Worm (Caenorhabditis elegans) whole organism, L4 larva: Measurements from ENCODE around the gene T06E8.2.

Source experiments
- F26F4.8 ChIP-seq: fragments of 200-800 bp; sonication (Bioruptor generic); conservative IDR thresholded peaks from 2 replicates; pipeline ENCODE4 v1.3.6; 2022; ENCODE audit warnings: missing genetic modification characterization, missing compliant biosample characterization
- F49E8.2 ChIP-seq: sonication (generic microtip); optimal IDR thresholded peaks from 2 replicates; lab custom pipeline; 2016; ENCODE audit warnings: missing compliant biosample characterization, mild to moderate bottlenecking, missing genetic modification characterization, borderline replicate concordance
- T20F7.1 ChIP-seq: fragments of 200-800 bp; sonication (Bioruptor generic); optimal IDR thresholded peaks from 2 replicates; lab custom pipeline; 2018; ENCODE audit warnings: mild to moderate bottlenecking, missing genetic modification characterization, missing compliant biosample characterization
- T26A8.4 ChIP-seq: fragments of 200-800 bp; sonication (Bioruptor generic); IDR thresholded peaks from 2 replicates; pipeline ENCODE4 v1.3.6; 2022; ENCODE audit warnings: missing genetic modification characterization, missing compliant biosample characterization
- Y48G9A.11 ChIP-seq: fragments of 200-800 bp; sonication (Bioruptor generic); IDR thresholded peaks from 2 replicates; pipeline ENCODE4 v1.3.6; 2022; ENCODE audit warnings: missing genetic modification reagents, missing genetic modification characterization, missing compliant biosample characterization
- aha-1 ChIP-seq: fragments of 150-350 bp; peaks from one replicate; lab custom pipeline; 2014; ENCODE audit warnings: missing biosample characterization, missing genetic modification characterization
- arid-1 ChIP-seq: fragments of 200-800 bp; sonication (Bioruptor generic); conservative IDR thresholded peaks from 2 replicates; pipeline ENCODE4 v1.3.6; 2022; ENCODE audit warnings: missing genetic modification reagents, missing genetic modification characterization, missing compliant biosample characterization
- ceh-20 ChIP-seq: fragments of 200-800 bp; sonication (Bioruptor generic); IDR thresholded peaks from 2 replicates; pipeline ENCODE4 v1.3.6; 2022; ENCODE audit warnings: missing genetic modification reagents, missing genetic modification characterization, missing compliant biosample characterization
- ceh-28 ChIP-seq: fragments of 150-350 bp; optimal IDR thresholded peaks from 2 replicates; lab custom pipeline; 2014; ENCODE audit warnings: missing biosample characterization, missing genetic modification reagents, missing genetic modification characterization
- ceh-62 ChIP-seq: sonication (generic microtip); optimal IDR thresholded peaks from 2 replicates; lab custom pipeline; 2017; ENCODE audit warnings: missing biosample characterization, missing genetic modification characterization
- ctbp-1 ChIP-seq: fragments of 200-800 bp; sonication (Bioruptor generic); IDR thresholded peaks from 2 replicates; pipeline ENCODE4 v1.3.6; 2022; ENCODE audit warnings: missing genetic modification reagents, missing genetic modification characterization, missing compliant biosample characterization
- daf-16 ChIP-seq, 3 experiments: sonication (generic microtip); optimal IDR thresholded peaks; 2 replicates each; lab custom pipeline; 2016 to 2017; ENCODE audit warnings: missing genetic modification characterization in 3 of 3, missing genetic modification reagents in 3 of 3, mild to moderate bottlenecking in 2 of 3, missing compliant biosample characterization in 2 of 3, missing biosample characterization in 1 of 3, moderate library complexity in 1 of 3
- dmd-6 ChIP-seq: fragments of 200-800 bp; sonication (Bioruptor generic); IDR thresholded peaks from 2 replicates; pipeline ENCODE4 v1.3.6; 2022; ENCODE audit warnings: missing genetic modification reagents, missing genetic modification characterization, missing compliant biosample characterization
- dpl-1 ChIP-seq: fragments of 150-350 bp; optimal IDR thresholded peaks from 2 replicates; lab custom pipeline; 2014; ENCODE audit warnings: missing biosample characterization, missing genetic modification reagents, missing genetic modification characterization
- duxl-1 ChIP-seq: sonication (generic microtip); optimal IDR thresholded peaks from 2 replicates; lab custom pipeline; 2016; ENCODE audit warnings: mild to moderate bottlenecking, missing genetic modification characterization, moderate library complexity, missing compliant biosample characterization; ENCODE audit not compliant: poor library complexity
- dve-1 ChIP-seq: sonication (generic microtip); optimal IDR thresholded peaks from 2 replicates; lab custom pipeline; 2017; ENCODE audit warnings: antibody characterized with exemption, mild to moderate bottlenecking, missing genetic modification characterization, missing compliant biosample characterization; ENCODE audit not compliant: insufficient read depth
- egl-27 ChIP-seq: sonication (generic microtip); optimal IDR thresholded peaks from 3 replicates; lab custom pipeline; 2017; ENCODE audit warnings: missing biosample characterization, missing genetic modification reagents, missing genetic modification characterization
- fkh-10 ChIP-seq: fragments of 150-350 bp; optimal IDR thresholded peaks from 2 replicates; lab custom pipeline; 2014; ENCODE audit warnings: missing biosample characterization, missing genetic modification reagents, missing genetic modification characterization
- fos-1 ChIP-seq: fragments of 150-350 bp; optimal IDR thresholded peaks from 2 replicates; lab custom pipeline; 2014; ENCODE audit warnings: missing biosample characterization, missing genetic modification characterization
- gei-8 ChIP-seq: fragments of 200-800 bp; sonication (Bioruptor generic); optimal IDR thresholded peaks from 2 replicates; lab custom pipeline; 2018; ENCODE audit warnings: mild to moderate bottlenecking, missing genetic modification characterization, missing compliant biosample characterization
- hif-1 ChIP-seq, 2 experiments: sonication (generic microtip); optimal IDR thresholded peaks; 2 replicates each; lab custom pipeline; 2016 to 2017; ENCODE audit warnings: missing compliant biosample characterization in 2 of 2, missing genetic modification characterization in 2 of 2, missing genetic modification reagents in 2 of 2, missing genotype in 2 of 2, mild to moderate bottlenecking in 1 of 2
- hlh-11 ChIP-seq: fragments of 200-800 bp; sonication (Bioruptor generic); optimal IDR thresholded peaks from 2 replicates; lab custom pipeline; 2018; ENCODE audit warnings: mild to moderate bottlenecking, missing genetic modification characterization, missing compliant biosample characterization
- hlh-30 ChIP-seq: sonication (generic microtip); optimal IDR thresholded peaks from 2 replicates; lab custom pipeline; 2017; ENCODE audit warnings: antibody characterized with exemption, mild to moderate bottlenecking, missing genetic modification characterization, missing compliant biosample characterization; ENCODE audit not compliant: insufficient read depth
- hmg-1.1 ChIP-seq: fragments of 200-800 bp; sonication (Bioruptor generic); IDR thresholded peaks from 2 replicates; pipeline ENCODE4 v1.3.6; 2022; ENCODE audit warnings: missing genetic modification reagents, missing genetic modification characterization, missing compliant biosample characterization
- jun-1 ChIP-seq: fragments of 150-350 bp; optimal IDR thresholded peaks from 2 replicates; lab custom pipeline; 2014; ENCODE audit warnings: missing biosample characterization, missing genetic modification reagents, missing genetic modification characterization
- lim-7 ChIP-seq: fragments of 200-800 bp; sonication (Bioruptor generic); IDR thresholded peaks from 2 replicates; pipeline ENCODE4 v1.3.6; 2022; ENCODE audit warnings: missing genetic modification characterization, missing compliant biosample characterization
- lin-1 ChIP-seq: fragments of 200-800 bp; sonication (Bioruptor generic); IDR thresholded peaks from 2 replicates; pipeline ENCODE4 v1.3.6; 2022; ENCODE audit warnings: missing genetic modification reagents, missing genetic modification characterization, missing compliant biosample characterization
- lsy-2 ChIP-seq, 2 experiments: fragments of 150-350 bp in 1 of 2; sonication (generic microtip) in 1 of 2; optimal IDR thresholded peaks; 2 replicates each; lab custom pipeline; 2014 to 2017; ENCODE audit warnings: missing biosample characterization in 2 of 2, missing genetic modification characterization in 2 of 2
- mdl-1 ChIP-seq, 2 experiments: fragments of 150-350 bp in 1 of 2; sonication (generic microtip) in 1 of 2; optimal IDR thresholded peaks; 2 replicates each; lab custom pipeline; 2014 to 2017; ENCODE audit warnings: missing biosample characterization in 2 of 2, missing genetic modification characterization in 2 of 2
- mes-2 ChIP-seq: sonication (generic microtip); optimal IDR thresholded peaks from 2 replicates; lab custom pipeline; 2016; ENCODE audit warnings: missing genotype, mild to moderate bottlenecking, missing genetic modification characterization, missing compliant biosample characterization; ENCODE audit not compliant: poor library complexity, severe bottlenecking
- mxl-3 ChIP-seq: fragments of 200-800 bp; sonication (Bioruptor generic); optimal IDR thresholded peaks from 2 replicates; lab custom pipeline; 2018; ENCODE audit warnings: mild to moderate bottlenecking, missing genetic modification characterization, missing compliant biosample characterization
- nhr-10 ChIP-seq: fragments of 150-350 bp; optimal IDR thresholded peaks from 2 replicates; lab custom pipeline; 2014; ENCODE audit warnings: missing biosample characterization, missing genetic modification characterization
- nhr-102 ChIP-seq: sonication (generic microtip); optimal IDR thresholded peaks from 2 replicates; lab custom pipeline; 2016; ENCODE audit warnings: mild to moderate bottlenecking, missing genetic modification characterization, moderate library complexity, missing compliant biosample characterization
- nhr-11 ChIP-seq: fragments of 150-350 bp; optimal IDR thresholded peaks from 2 replicates; lab custom pipeline; 2014; ENCODE audit warnings: missing biosample characterization, missing genetic modification characterization
- nhr-28 ChIP-seq: fragments of 150-350 bp; optimal IDR thresholded peaks from 2 replicates; lab custom pipeline; 2014; ENCODE audit warnings: missing biosample characterization, missing genetic modification characterization
- nhr-41 ChIP-seq: fragments of 200-800 bp; sonication (Bioruptor generic); IDR thresholded peaks from 2 replicates; pipeline ENCODE4 v1.3.6; 2022; ENCODE audit warnings: missing genetic modification reagents, missing genetic modification characterization, missing compliant biosample characterization
- nhr-42 ChIP-seq: fragments of 200-800 bp; sonication (Bioruptor generic); IDR thresholded peaks from 2 replicates; pipeline ENCODE4 v1.3.6; 2022; ENCODE audit warnings: missing genetic modification characterization, missing compliant biosample characterization
- nhr-48 ChIP-seq: sonication (generic microtip); optimal IDR thresholded peaks from 2 replicates; lab custom pipeline; 2016; ENCODE audit warnings: mild to moderate bottlenecking, missing genetic modification characterization, missing compliant biosample characterization
- nhr-6 ChIP-seq: fragments of 150-350 bp; optimal IDR thresholded peaks from 2 replicates; lab custom pipeline; 2014; ENCODE audit warnings: missing biosample characterization, missing genetic modification characterization
- nhr-76 ChIP-seq: fragments of 150-350 bp; optimal IDR thresholded peaks from 2 replicates; lab custom pipeline; 2014; ENCODE audit warnings: missing biosample characterization, missing genetic modification characterization
- rbr-2 ChIP-seq: sonication (generic microtip); optimal IDR thresholded peaks from 2 replicates; lab custom pipeline; 2016; ENCODE audit warnings: missing genotype, missing genetic modification characterization, missing compliant biosample characterization
- spr-1 ChIP-seq: sonication (generic microtip); optimal IDR thresholded peaks from 2 replicates; lab custom pipeline; 2016; ENCODE audit warnings: mild to moderate bottlenecking, missing genetic modification characterization, missing compliant biosample characterization
- spr-3 ChIP-seq: fragments of 200-800 bp; sonication (Bioruptor generic); optimal IDR thresholded peaks from 2 replicates; lab custom pipeline; 2018; ENCODE audit warnings: mild to moderate bottlenecking, missing genetic modification characterization, missing compliant biosample characterization
- unc-62 ChIP-seq, 3 experiments: fragments of 150-350 bp in 1 of 3; sonication (generic microtip); optimal IDR thresholded peaks in 2 of 3; peaks in 1 of 3; 1 replicate in 1 of 3; 2 replicates in 2 of 3; lab custom pipeline; 2014 to 2017; ENCODE audit warnings: missing biosample characterization in 3 of 3, missing genetic modification characterization in 3 of 3, missing genetic modification reagents in 3 of 3, missing genotype in 1 of 3
- zfp-3 ChIP-seq: fragments of 200-800 bp; sonication (Bioruptor generic); conservative IDR thresholded peaks from 2 replicates; pipeline ENCODE4 v1.3.6; 2022; ENCODE audit warnings: missing genetic modification reagents, missing genetic modification characterization, missing compliant biosample characterization
- zip-2 ChIP-seq: fragments of 150-350 bp; optimal IDR thresholded peaks from 2 replicates; lab custom pipeline; 2014; ENCODE audit warnings: missing biosample characterization, missing genetic modification characterization

T06E8.2 gene

DNA sequence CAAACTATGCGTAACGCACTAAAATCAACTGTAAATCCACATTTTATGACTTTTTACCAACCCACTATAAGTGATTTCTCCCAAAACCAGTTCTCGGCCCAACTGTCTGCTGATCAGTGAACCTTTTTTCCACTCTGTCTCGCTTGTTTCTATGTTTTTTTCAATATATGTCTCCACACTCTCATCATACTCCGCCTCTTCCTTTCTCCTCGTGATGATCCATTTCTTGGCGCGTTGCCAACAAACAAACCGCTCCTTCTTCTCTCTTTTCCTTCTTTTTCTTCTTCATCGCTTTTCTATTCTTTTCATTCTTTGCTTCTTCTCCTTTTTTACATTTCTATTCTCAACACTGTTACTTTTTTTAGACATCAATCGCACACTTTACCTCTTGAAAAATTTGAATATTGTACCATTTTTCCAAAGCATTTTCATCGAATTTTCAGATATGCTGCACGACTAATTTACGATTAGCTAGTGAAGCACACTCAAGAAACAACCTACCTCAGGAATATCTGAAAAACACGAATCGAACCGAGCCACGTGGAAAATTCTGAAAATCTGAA, 7.1 kb upstream of the T06E8.2 start, which contains the start of gene T06E8.8 (continued):
- no peak for TF ChIP-seq fkh-10 (GFP tag; lab: Kevin White, UChicago)
- TF ChIP-seq nhr-76, result no peak
- peak; percentile 3 for TF ChIP-seq T20F7.1
- TF ChIP-seq zip-2 (tag; lab: Kevin White, UChicago), result no peak

DNA sequence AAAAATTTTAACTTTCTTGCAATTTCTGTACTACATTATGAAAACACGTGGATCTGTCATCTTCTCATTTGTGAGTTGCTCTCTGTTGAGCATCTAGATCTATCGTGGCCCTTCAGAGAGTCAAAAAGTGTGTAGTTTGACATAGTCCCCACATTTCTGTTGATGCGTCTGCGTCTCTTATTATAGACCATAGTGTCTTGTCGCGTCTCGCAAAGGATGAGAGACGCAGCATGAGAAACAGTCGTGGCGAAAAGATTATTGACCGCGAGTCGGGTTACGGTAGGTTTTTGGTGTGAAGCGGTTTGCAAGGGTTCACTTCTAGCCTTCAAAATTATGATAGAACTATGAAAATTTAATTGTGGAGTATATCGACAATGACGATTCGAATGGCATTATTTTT, 6.0 kb upstream of the T06E8.2 start:
- peak; percentile 71 for TF ChIP-seq ceh-20 (GFP tag; lab: Robert Waterston, UW)
- TF ChIP-seq egl-27, result no peak
- peak; percentile 87 to 97 for TF ChIP-seq lsy-2 (tag; optimal IDR thresholded peaks at IDR 0.05; lab: Kevin White, UChicago)
- no peak for TF ChIP-seq nhr-10 (tag; lab: Kevin White, UChicago)
- no peak for TF ChIP-seq daf-16 (GFP tag; optimal IDR thresholded peaks at IDR 0.05; lab: Kevin White, UChicago)
- peak; percentile 61 for TF ChIP-seq daf-16 (tag; optimal IDR thresholded peaks at IDR 0.05; lab: Kevin White, UChicago)
- TF ChIP-seq duxl-1 (tag; lab: Kevin White, UChicago), result peak; percentile 31
- TF ChIP-seq aha-1 (tag; lab: Kevin White, UChicago), result peak; percentile 97
- TF ChIP-seq arid-1 (GFP tag; lab: Robert Waterston, UW), result peak; percentile 42; the same call in 1 of the 2 replicates
- peak; percentile 38; the same call in 1 of the 2 replicates for TF ChIP-seq T26A8.4 (GFP tag; lab: Robert Waterston, UW)
- TF ChIP-seq mdl-1 (tag; optimal IDR thresholded peaks at IDR 0.05; lab: Kevin White, UChicago), result peak; percentile 45 to 65
- TF ChIP-seq Y48G9A.11 (GFP tag; lab: Robert Waterston, UW), result no peak
- no peak for TF ChIP-seq nhr-41 (GFP tag; lab: Robert Waterston, UW)
- TF ChIP-seq ceh-28 (tag; lab: Kevin White, UChicago), result peak; percentile 33
- TF ChIP-seq mxl-3 (GFP tag; lab: Kevin White, UChicago), result peak; percentile 57
- TF ChIP-seq lin-1 (GFP tag; lab: Robert Waterston, UW), result no peak
- TF ChIP-seq F26F4.8 (GFP tag; lab: Robert Waterston, UW), result no peak
- peak; percentile 6 for TF ChIP-seq nhr-102 (tag; lab: Kevin White, UChicago)
- peak; percentile 49 for TF ChIP-seq dpl-1 (GFP tag; lab: Kevin White, UChicago)
- peak; percentile 51 for TF ChIP-seq rbr-2 (tag; lab: Kevin White, UChicago)
- peak in 1 of 2 experiments; percentile 97 for TF ChIP-seq unc-62 (GFP tag; optimal IDR thresholded peaks at IDR 0.05 in 1 of 2; lab: Kevin White, UChicago)
- no peak for TF ChIP-seq unc-62 (tag; optimal IDR thresholded peaks at IDR 0.05; lab: Kevin White, UChicago)
- TF ChIP-seq jun-1, result no peak
- TF ChIP-seq dve-1 (tag; lab: Kevin White, UChicago), result peak; percentile 75
- TF ChIP-seq mes-2, result peak; percentile 79
- peak; percentile 78 for TF ChIP-seq hmg-1.1 (GFP tag; lab: Robert Waterston, UW)
- 0 out of 2 replicates have a peak, but pooled peaks have one; percentile 48 for TF ChIP-seq zfp-3 (GFP tag; lab: Robert Waterston, UW)
- TF ChIP-seq hlh-11 (tag; lab: Kevin White, UChicago), result peak; percentile 66
- peak; percentile 76 for TF ChIP-seq hlh-30 (tag; lab: Kevin White, UChicago)
- TF ChIP-seq nhr-6 (tag; lab: Kevin White, UChicago), result peak; percentile 70
- peak; percentile 50; the same call in 1 of the 2 replicates for TF ChIP-seq ctbp-1 (GFP tag; lab: Robert Waterston, UW)
- TF ChIP-seq spr-3 (GFP tag; lab: Kevin White, UChicago), result peak; percentile 49
- TF ChIP-seq spr-1, result peak; percentile 10
- no peak for TF ChIP-seq nhr-42 (GFP tag; lab: Robert Waterston, UW)
- TF ChIP-seq nhr-11 (tag; lab: Kevin White, UChicago), result peak; percentile 46
- peak; percentile 15 for TF ChIP-seq nhr-48 (tag; lab: Kevin White, UChicago)
- TF ChIP-seq fos-1 (tag; lab: Kevin White, UChicago), result no peak
- no peak for TF ChIP-seq ceh-62
- TF ChIP-seq dmd-6 (GFP tag; lab: Robert Waterston, UW), result peak; percentile 61
- peak in 1 of 2 experiments; percentile 47 for TF ChIP-seq hif-1 (tag; optimal IDR thresholded peaks at IDR 0.05; lab: Kevin White, UChicago)
- TF ChIP-seq nhr-28 (tag; lab: Kevin White, UChicago), result peak; percentile 49
- no peak for TF ChIP-seq gei-8 (GFP tag; lab: Kevin White, UChicago)
- no peak for TF ChIP-seq F49E8.2 (tag; lab: Kevin White, UChicago)
- TF ChIP-seq lim-7 (GFP tag; lab: Robert Waterston, UW), result no peak
